Worm (Caenorhabditis elegans) whole organism, midembryonic: Measurements from ENCODE around the gene ZC21.6.

ENCODE experiments used
- T22C8.4 ChIP-seq: fragments of 200-800 bp; sonication (Bioruptor generic); IDR thresholded peaks from 2 replicates; pipeline ENCODE4 v1.3.6; 2022; ENCODE audit warnings: missing genetic modification characterization, missing compliant biosample characterization
- flt-1 ChIP-seq: fragments of 200-800 bp; sonication (Bioruptor generic); IDR thresholded peaks from 2 replicates; pipeline ENCODE4 v1.3.6; 2022; ENCODE audit warnings: missing genetic modification characterization, missing compliant biosample characterization
- klf-2 ChIP-seq: fragments of 200-800 bp; sonication (Bioruptor generic); conservative IDR thresholded peaks from 2 replicates; pipeline ENCODE4 v1.3.6; 2022; ENCODE audit warnings: missing genetic modification reagents, missing genetic modification characterization, missing compliant biosample characterization
- med-1 ChIP-seq: sonication (generic microtip); optimal IDR thresholded peaks from 2 replicates; lab custom pipeline; 2017; ENCODE audit warnings: missing genetic modification characterization, mild to moderate bottlenecking, missing compliant biosample characterization, antibody characterized with exemption, missing genetic modification reagents; ENCODE audit not compliant: insufficient read depth
- ref-1 ChIP-seq: fragments of 200-800 bp; sonication (Bioruptor generic); conservative IDR thresholded peaks from 2 replicates; pipeline ENCODE4 v1.3.6; 2022; ENCODE audit warnings: missing genetic modification reagents, missing genetic modification characterization, missing compliant biosample characterization
- ztf-23 ChIP-seq: fragments of 200-800 bp; sonication (Bioruptor generic); IDR thresholded peaks from 2 replicates; pipeline ENCODE4 v1.3.6; 2022; ENCODE audit warnings: missing genetic modification reagents, missing genetic modification characterization, missing compliant biosample characterization

DNA sequence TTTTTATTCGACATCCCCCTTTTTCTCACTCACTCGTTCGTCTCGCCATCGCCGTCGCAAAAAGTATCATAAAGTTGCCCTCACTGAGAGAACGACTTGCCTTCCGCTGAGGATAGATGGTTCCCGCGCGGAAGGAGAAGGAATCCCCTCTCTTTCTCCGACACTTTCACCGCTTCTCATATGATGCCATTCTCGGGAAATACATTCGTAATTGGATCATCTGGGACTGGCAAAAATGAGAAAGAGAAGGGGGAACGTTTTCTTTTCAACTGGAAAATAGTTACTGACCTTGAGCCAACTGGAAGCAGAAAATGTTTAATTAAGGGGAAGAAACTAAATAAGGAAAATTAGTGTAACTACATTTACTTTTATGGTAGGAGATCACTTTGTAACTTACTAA lies 26.4 kb upstream of the ZC21.6 start:
- no peak for TF ChIP-seq med-1 (GFP tag; lab: Kevin White, UChicago)
- TF ChIP-seq flt-1: no peak
- TF ChIP-seq ref-1: no peak
- no peak for TF ChIP-seq klf-2 (GFP tag; lab: Robert Waterston, UW)
- TF ChIP-seq ztf-23: no peak
- TF ChIP-seq T22C8.4 (GFP tag; lab: Robert Waterston, UW): no peak
